Worm (Caenorhabditis elegans) whole organism, L4 larva: ENCODE data around the gene Y22D7AL.10.

ENCODE experiments used
- D1046.2 ChIP-seq: fragments of 200-800 bp; sonication (Bioruptor generic); IDR thresholded peaks from 2 replicates; pipeline ENCODE4 v1.3.6; 2022; ENCODE audit warnings: missing genetic modification characterization, missing compliant biosample characterization
- F10B5.3 ChIP-seq: sonication (generic microtip); optimal IDR thresholded peaks from 2 replicates; lab custom pipeline; 2016; ENCODE audit warnings: mild to moderate bottlenecking, missing genetic modification characterization, missing compliant biosample characterization
- F44E2.7 ChIP-seq: fragments of 200-800 bp; sonication (Bioruptor generic); IDR thresholded peaks from 2 replicates; pipeline ENCODE4 v2.1.2; 2022; ENCODE audit warnings: missing genetic modification characterization, missing compliant biosample characterization
- R02D3.7 ChIP-seq: fragments of 150-350 bp; sonication (generic microtip); optimal IDR thresholded peaks from 3 replicates; lab custom pipeline; 2014; ENCODE audit warnings: missing biosample characterization, missing genetic modification characterization
- T20F7.1 ChIP-seq: fragments of 200-800 bp; sonication (Bioruptor generic); optimal IDR thresholded peaks from 2 replicates; lab custom pipeline; 2018; ENCODE audit warnings: mild to moderate bottlenecking, missing genetic modification characterization, missing compliant biosample characterization
- T26A8.4 ChIP-seq: fragments of 200-800 bp; sonication (Bioruptor generic); IDR thresholded peaks from 2 replicates; pipeline ENCODE4 v1.3.6; 2022; ENCODE audit warnings: missing genetic modification characterization, missing compliant biosample characterization
- Y105C5A.15 ChIP-seq: fragments of 200-800 bp; sonication (Bioruptor generic); IDR thresholded peaks from 2 replicates; pipeline ENCODE4 v1.3.6; 2022; ENCODE audit warnings: missing genetic modification characterization, missing compliant biosample characterization
- Y5F2A.4 ChIP-seq: fragments of 200-800 bp; sonication (Bioruptor generic); optimal IDR thresholded peaks from 2 replicates; lab custom pipeline; 2018; ENCODE audit warnings: mild to moderate bottlenecking, missing genetic modification characterization, missing compliant biosample characterization
- aha-1 ChIP-seq: fragments of 150-350 bp; peaks from one replicate; lab custom pipeline; 2014; ENCODE audit warnings: missing biosample characterization, missing genetic modification characterization
- ama-1 ChIP-seq: fragments of 150-350 bp; optimal IDR thresholded peaks from 2 replicates; lab custom pipeline; 2014; ENCODE audit warnings: inconsistent platforms, mixed read lengths
- attf-4 ChIP-seq: sonication (generic microtip); optimal IDR thresholded peaks from 3 replicates; lab custom pipeline; 2017; ENCODE audit warnings: missing biosample characterization, missing genetic modification characterization
- ceh-28 ChIP-seq: fragments of 150-350 bp; optimal IDR thresholded peaks from 2 replicates; lab custom pipeline; 2014; ENCODE audit warnings: missing biosample characterization, missing genetic modification reagents, missing genetic modification characterization
- ceh-32 ChIP-seq: sonication (generic microtip); optimal IDR thresholded peaks from 2 replicates; lab custom pipeline; 2016; ENCODE audit warnings: mild to moderate bottlenecking, missing genetic modification characterization, missing compliant biosample characterization; ENCODE audit not compliant: poor library complexity
- ceh-44 ChIP-seq: fragments of 200-800 bp; sonication (Bioruptor generic); IDR thresholded peaks from 2 replicates; pipeline ENCODE4 v1.3.6; 2022; ENCODE audit warnings: missing genetic modification reagents, missing genetic modification characterization, missing compliant biosample characterization
- ceh-82 ChIP-seq: sonication (generic microtip); optimal IDR thresholded peaks from 2 replicates; lab custom pipeline; 2017; ENCODE audit warnings: missing biosample characterization, missing genetic modification characterization
- ces-1 ChIP-seq: fragments of 150-350 bp; sonication (generic microtip); optimal IDR thresholded peaks from 4 replicates; lab custom pipeline; 2014; ENCODE audit warnings: missing biosample characterization, missing genetic modification reagents, missing genetic modification characterization
- daf-16 ChIP-seq, 3 experiments: sonication (generic microtip); optimal IDR thresholded peaks; 2 replicates each; lab custom pipeline; 2016 to 2017; ENCODE audit warnings: missing genetic modification characterization in 3 of 3, missing genetic modification reagents in 3 of 3, mild to moderate bottlenecking in 2 of 3, missing compliant biosample characterization in 2 of 3, missing biosample characterization in 1 of 3, moderate library complexity in 1 of 3
- daf-19 ChIP-seq: fragments of 200-800 bp; sonication (Bioruptor generic); conservative IDR thresholded peaks from 2 replicates; pipeline ENCODE4 v1.3.6; 2022; ENCODE audit warnings: missing genetic modification characterization, missing compliant biosample characterization
- daf-8 ChIP-seq: fragments of 200-800 bp; sonication (Bioruptor generic); IDR thresholded peaks from 2 replicates; pipeline ENCODE4 v1.3.6; 2022; ENCODE audit warnings: missing genetic modification characterization, missing compliant biosample characterization
- dmd-8 ChIP-seq: fragments of 200-800 bp; sonication (Bioruptor generic); IDR thresholded peaks from 2 replicates; pipeline ENCODE4 v1.3.6; 2022; ENCODE audit warnings: missing genetic modification characterization, missing compliant biosample characterization
- dpl-1 ChIP-seq: fragments of 150-350 bp; optimal IDR thresholded peaks from 2 replicates; lab custom pipeline; 2014; ENCODE audit warnings: missing biosample characterization, missing genetic modification reagents, missing genetic modification characterization
- egl-43 ChIP-seq: fragments of 200-800 bp; sonication (Bioruptor generic); IDR thresholded peaks from 2 replicates; pipeline ENCODE4 v1.3.6; 2022; ENCODE audit warnings: missing genetic modification reagents, missing genetic modification characterization, missing compliant biosample characterization
- fkh-10 ChIP-seq: fragments of 150-350 bp; optimal IDR thresholded peaks from 2 replicates; lab custom pipeline; 2014; ENCODE audit warnings: missing biosample characterization, missing genetic modification reagents, missing genetic modification characterization
- hif-1 ChIP-seq, 2 experiments: sonication (generic microtip); optimal IDR thresholded peaks; 2 replicates each; lab custom pipeline; 2016 to 2017; ENCODE audit warnings: missing compliant biosample characterization in 2 of 2, missing genetic modification characterization in 2 of 2, missing genetic modification reagents in 2 of 2, missing genotype in 2 of 2, mild to moderate bottlenecking in 1 of 2
- hlh-11 ChIP-seq: fragments of 200-800 bp; sonication (Bioruptor generic); optimal IDR thresholded peaks from 2 replicates; lab custom pipeline; 2018; ENCODE audit warnings: mild to moderate bottlenecking, missing genetic modification characterization, missing compliant biosample characterization
- hlh-30 ChIP-seq: sonication (generic microtip); optimal IDR thresholded peaks from 2 replicates; lab custom pipeline; 2017; ENCODE audit warnings: antibody characterized with exemption, mild to moderate bottlenecking, missing genetic modification characterization, missing compliant biosample characterization; ENCODE audit not compliant: insufficient read depth
- lin-13 ChIP-seq: fragments of 150-350 bp; optimal IDR thresholded peaks from 2 replicates; lab custom pipeline; 2014; ENCODE audit warnings: missing biosample characterization, missing genetic modification reagents, missing genetic modification characterization
- lin-15B ChIP-seq: fragments of 150-350 bp; sonication (generic microtip); optimal IDR thresholded peaks from 3 replicates; lab custom pipeline; 2014; ENCODE audit warnings: missing biosample characterization, missing genetic modification characterization
- lin-38 ChIP-seq: fragments of 200-800 bp; sonication (Bioruptor generic); IDR thresholded peaks from 2 replicates; pipeline ENCODE4 v1.3.6; 2022; ENCODE audit warnings: missing genetic modification reagents, missing genetic modification characterization, missing compliant biosample characterization
- lin-39 ChIP-seq: fragments of 150-350 bp; optimal IDR thresholded peaks from 2 replicates; lab custom pipeline; 2014; ENCODE audit warnings: missing biosample characterization, missing genetic modification reagents, missing genetic modification characterization
- lir-3 ChIP-seq: sonication (generic microtip); optimal IDR thresholded peaks from 2 replicates; lab custom pipeline; 2016; ENCODE audit warnings: mild to moderate bottlenecking, missing genetic modification characterization, missing compliant biosample characterization
- lsy-2 ChIP-seq, 2 experiments: fragments of 150-350 bp in 1 of 2; sonication (generic microtip) in 1 of 2; optimal IDR thresholded peaks; 2 replicates each; lab custom pipeline; 2014 to 2017; ENCODE audit warnings: missing biosample characterization in 2 of 2, missing genetic modification characterization in 2 of 2
- madf-5 ChIP-seq, 2 experiments: fragments of 200-800 bp; sonication (Bioruptor generic); IDR thresholded peaks; 2 replicates each; pipeline ENCODE4 v1.3.6; 2022; ENCODE audit warnings: missing compliant biosample characterization in 2 of 2, missing genetic modification characterization in 2 of 2
- mdl-1 ChIP-seq, 2 experiments: fragments of 150-350 bp in 1 of 2; sonication (generic microtip) in 1 of 2; optimal IDR thresholded peaks; 2 replicates each; lab custom pipeline; 2014 to 2017; ENCODE audit warnings: missing biosample characterization in 2 of 2, missing genetic modification characterization in 2 of 2
- mdt-29 ChIP-seq: fragments of 200-800 bp; sonication (Bioruptor generic); IDR thresholded peaks from 2 replicates; pipeline ENCODE4 v1.3.6; 2022; ENCODE audit warnings: missing genetic modification reagents, missing genetic modification characterization, missing compliant biosample characterization
- mep-1 ChIP-seq: fragments of 150-350 bp; sonication (generic microtip); optimal IDR thresholded peaks from 3 replicates; lab custom pipeline; 2014; ENCODE audit warnings: missing biosample characterization, missing genetic modification characterization
- mxl-2 ChIP-seq: fragments of 200-800 bp; sonication (Bioruptor generic); conservative IDR thresholded peaks from 2 replicates; pipeline ENCODE4 v1.3.6; 2022; ENCODE audit warnings: missing genetic modification reagents, missing genetic modification characterization, missing compliant biosample characterization
- nhr-237 ChIP-seq: sonication (generic microtip); optimal IDR thresholded peaks from 2 replicates; lab custom pipeline; 2017; ENCODE audit warnings: missing biosample characterization, missing genetic modification characterization
- nhr-28 ChIP-seq: fragments of 150-350 bp; optimal IDR thresholded peaks from 2 replicates; lab custom pipeline; 2014; ENCODE audit warnings: missing biosample characterization, missing genetic modification characterization
- nhr-41 ChIP-seq: fragments of 200-800 bp; sonication (Bioruptor generic); IDR thresholded peaks from 2 replicates; pipeline ENCODE4 v1.3.6; 2022; ENCODE audit warnings: missing genetic modification reagents, missing genetic modification characterization, missing compliant biosample characterization
- nhr-76 ChIP-seq: fragments of 150-350 bp; optimal IDR thresholded peaks from 2 replicates; lab custom pipeline; 2014; ENCODE audit warnings: missing biosample characterization, missing genetic modification characterization
- pha-4 ChIP-seq, 2 experiments: fragments of 150-350 bp in 1 of 2; fragments of 200-800 bp in 1 of 2; sonication (Bioruptor generic) in 1 of 2; IDR thresholded peaks in 1 of 2; optimal IDR thresholded peaks in 1 of 2; 2 replicates each; pipeline versions ENCODE4 v1.3.6 to Lab custom; 2014 to 2022; ENCODE audit warnings: missing genetic modification characterization in 2 of 2, missing genetic modification reagents in 2 of 2, missing biosample characterization in 1 of 2, missing compliant biosample characterization in 1 of 2
- php-3 ChIP-seq: fragments of 200-800 bp; sonication (Bioruptor generic); IDR thresholded peaks from 2 replicates; pipeline ENCODE4 v1.3.6; 2022; ENCODE audit warnings: missing genetic modification reagents, missing genetic modification characterization, missing compliant biosample characterization
- pqm-1 ChIP-seq: sonication (generic microtip); optimal IDR thresholded peaks from 2 replicates; lab custom pipeline; 2017; ENCODE audit warnings: missing biosample characterization, missing genetic modification characterization
- rbr-2 ChIP-seq: sonication (generic microtip); optimal IDR thresholded peaks from 2 replicates; lab custom pipeline; 2016; ENCODE audit warnings: missing genotype, missing genetic modification characterization, missing compliant biosample characterization
- tag-97 ChIP-seq: fragments of 200-800 bp; sonication (Bioruptor generic); IDR thresholded peaks from 2 replicates; pipeline ENCODE4 v1.3.6; 2022; ENCODE audit warnings: missing genetic modification characterization, missing compliant biosample characterization
- tra-1 ChIP-seq: fragments of 200-800 bp; sonication (Bioruptor generic); IDR thresholded peaks from 2 replicates; pipeline ENCODE4 v1.3.6; 2022; ENCODE audit warnings: missing genetic modification reagents, missing genetic modification characterization, missing compliant biosample characterization
- unc-130 ChIP-seq: sonication (generic microtip); optimal IDR thresholded peaks from 2 replicates; lab custom pipeline; 2016; ENCODE audit warnings: missing genetic modification reagents, missing genetic modification characterization, missing compliant biosample characterization
- zip-11 ChIP-seq: fragments of 200-800 bp; sonication (Bioruptor generic); IDR thresholded peaks from 2 replicates; pipeline ENCODE4 v1.3.6; 2022; ENCODE audit warnings: missing genetic modification characterization, missing compliant biosample characterization
- ztf-11 ChIP-seq: fragments of 150-350 bp; optimal IDR thresholded peaks from 2 replicates; lab custom pipeline; 2014; ENCODE audit warnings: missing biosample characterization, missing genetic modification characterization

Y22D7AL.10 gene

ce11 chrIII:1625660-1626275 is 7.0 kb upstream of the Y22D7AL.10 start:
- 0 out of 2 replicates have a peak, but pooled peaks have one; percentile 15 for TF ChIP-seq dmd-8
- no peak for TF ChIP-seq dpl-1 (GFP tag; lab: Kevin White, UChicago)
- no peak for TF ChIP-seq ceh-82 (tag; lab: Kevin White, UChicago)
- 0 out of 2 replicates have a peak, but pooled peaks have one; percentile 10 for TF ChIP-seq Y105C5A.15
- TF ChIP-seq pha-4 (GFP tag; IDR thresholded peaks at IDR 0.05; lab: Robert Waterston, UW), result peak; percentile 73
- no peak for TF ChIP-seq pha-4 (tag; optimal IDR thresholded peaks at IDR 0.05; lab: Kevin White, UChicago)
- no peak for TF ChIP-seq F10B5.3 (tag; lab: Kevin White, UChicago)
- no peak for TF ChIP-seq rbr-2 (tag; lab: Kevin White, UChicago)
- peak; percentile 47 for TF ChIP-seq ama-1 (lab: Kevin White, UChicago)
- TF ChIP-seq T20F7.1, result no peak
- no peak for TF ChIP-seq lin-15B
- no peak for TF ChIP-seq tag-97 (GFP tag; lab: Robert Waterston, UW)
- peak; percentile 33 for TF ChIP-seq aha-1
- TF ChIP-seq lin-13, result no peak
- TF ChIP-seq nhr-237 (tag; lab: Kevin White, UChicago), result no peak
- TF ChIP-seq ces-1, result no peak
- TF ChIP-seq attf-4 (tag; lab: Kevin White, UChicago), result no peak
- TF ChIP-seq mep-1 (tag; lab: Kevin White, UChicago), result peak; percentile 28
- TF ChIP-seq ceh-32 (tag; lab: Kevin White, UChicago), result no peak
- TF ChIP-seq php-3, result no peak
- TF ChIP-seq nhr-76 (tag; lab: Kevin White, UChicago), result no peak
- peak; percentile 30 for TF ChIP-seq Y5F2A.4 (GFP tag; lab: Kevin White, UChicago)
- TF ChIP-seq ceh-44 (GFP tag; lab: Robert Waterston, UW), result no peak
- no peak for TF ChIP-seq lin-39
- TF ChIP-seq mdl-1 (tag; optimal IDR thresholded peaks at IDR 0.05; lab: Kevin White, UChicago), result no peak
- no peak for TF ChIP-seq ztf-11 (tag; lab: Kevin White, UChicago)
- no peak for TF ChIP-seq nhr-41 (GFP tag; lab: Robert Waterston, UW)
- no peak for TF ChIP-seq mxl-2 (GFP tag; lab: Robert Waterston, UW)
- TF ChIP-seq R02D3.7 (tag; lab: Kevin White, UChicago), result no peak
- no peak for TF ChIP-seq daf-8 (GFP tag; lab: Robert Waterston, UW)
- peak in 1 of 2 experiments; percentile 63; a peak in 1 of 4 replicates for TF ChIP-seq madf-5 (GFP tag; IDR thresholded peaks at IDR 0.05; lab: Robert Waterston, UW)
- TF ChIP-seq mdt-29 (GFP tag; lab: Robert Waterston, UW), result 0 out of 2 replicates have a peak, but pooled peaks have one; percentile 47
- no peak for TF ChIP-seq fkh-10 (GFP tag; lab: Kevin White, UChicago)
- no peak for TF ChIP-seq hif-1 (tag; optimal IDR thresholded peaks at IDR 0.05; lab: Kevin White, UChicago)
- peak; percentile 46 for TF ChIP-seq lin-38
- no peak for TF ChIP-seq hlh-30
- TF ChIP-seq pqm-1 (tag; lab: Kevin White, UChicago), result no peak
- TF ChIP-seq hlh-11 (tag; lab: Kevin White, UChicago), result no peak
- TF ChIP-seq F44E2.7 (GFP tag; lab: Robert Waterston, UW), result 0 out of 2 replicates have a peak, but pooled peaks have one; percentile 15
- TF ChIP-seq daf-16 (GFP tag; optimal IDR thresholded peaks at IDR 0.05; lab: Kevin White, UChicago), result no peak
- TF ChIP-seq daf-16 (tag; optimal IDR thresholded peaks at IDR 0.05; lab: Kevin White, UChicago), result no peak
- TF ChIP-seq daf-19 (GFP tag; lab: Robert Waterston, UW), result no peak
- no peak for TF ChIP-seq tra-1
- TF ChIP-seq unc-130 (GFP tag; lab: Kevin White, UChicago), result peak; percentile 51
- TF ChIP-seq egl-43, result peak; percentile 83
- TF ChIP-seq ceh-28, result no peak
- no peak for TF ChIP-seq lsy-2 (tag; optimal IDR thresholded peaks at IDR 0.05; lab: Kevin White, UChicago)
- no peak for TF ChIP-seq lir-3 (tag; lab: Kevin White, UChicago)
- peak; percentile 67; the same call in 1 of the 2 replicates for TF ChIP-seq D1046.2 (GFP tag; lab: Robert Waterston, UW)
- TF ChIP-seq zip-11 (GFP tag; lab: Robert Waterston, UW), result no peak
- no peak for TF ChIP-seq T26A8.4 (GFP tag; lab: Robert Waterston, UW)
- no peak for TF ChIP-seq nhr-28 (tag; lab: Kevin White, UChicago)
